Worm (Caenorhabditis elegans) whole organism, midembryonic: ENCODE results near the gene K08A2.2.

Experiments
- T22C8.4 ChIP-seq: fragments of 200-800 bp; sonication (Bioruptor generic); IDR thresholded peaks from 2 replicates; pipeline ENCODE4 v1.3.6; 2022; ENCODE audit warnings: missing genetic modification characterization, missing compliant biosample characterization
- cog-1 ChIP-seq: sonication (generic microtip); optimal IDR thresholded peaks from 2 replicates; lab custom pipeline; 2016; ENCODE audit warnings: missing genetic modification characterization, missing compliant biosample characterization
- flt-1 ChIP-seq: fragments of 200-800 bp; sonication (Bioruptor generic); IDR thresholded peaks from 2 replicates; pipeline ENCODE4 v1.3.6; 2022; ENCODE audit warnings: missing genetic modification characterization, missing compliant biosample characterization
- med-1 ChIP-seq: sonication (generic microtip); optimal IDR thresholded peaks from 2 replicates; lab custom pipeline; 2017; ENCODE audit warnings: missing genetic modification characterization, mild to moderate bottlenecking, missing compliant biosample characterization, antibody characterized with exemption, missing genetic modification reagents; ENCODE audit not compliant: insufficient read depth
- ref-1 ChIP-seq: fragments of 200-800 bp; sonication (Bioruptor generic); conservative IDR thresholded peaks from 2 replicates; pipeline ENCODE4 v1.3.6; 2022; ENCODE audit warnings: missing genetic modification reagents, missing genetic modification characterization, missing compliant biosample characterization

- TF ChIP-seq med-1 (GFP tag; lab: Kevin White, UChicago) (no peak), flt-1 (no peak), T22C8.4 (GFP tag; lab: Robert Waterston, UW) (no peak), ref-1 (GFP tag; lab: Robert Waterston, UW) (no peak), cog-1 (tag; lab: Kevin White, UChicago) (no peak)
Measured at ce11 chrII:2962531-2963164, 28.8 kb upstream of the K08A2.2 start.
